Fruit fly (Drosophila melanogaster) whole organism, embryonic: Measurements from ENCODE around the gene zld.
A peak's percentile ranks its signal among the peaks of the same experiment; 100 is the strongest.

Source experiments
- CG11560 ChIP-seq: fragments of 200-800 bp; sonication (Bioruptor generic); IDR thresholded peaks from 3 replicates; pipeline ENCODE4 v1.3.6; 2022; ENCODE audit warnings: missing biosample characterization, missing genetic modification characterization
- CG12659 ChIP-seq: fragments of 200-800 bp; sonication (Bioruptor generic); optimal IDR thresholded peaks from 3 replicates; lab custom pipeline; 2017; ENCODE audit warnings: mild to moderate bottlenecking, missing biosample characterization, missing genetic modification reagents, missing genetic modification characterization
- CG12769 ChIP-seq: fragments of 200-800 bp; sonication (Bioruptor generic); optimal IDR thresholded peaks from 2 replicates; lab custom pipeline; 2019; ENCODE audit warnings: missing biosample characterization, mild to moderate bottlenecking, missing genetic modification characterization, moderate library complexity
- CG12942 ChIP-seq: fragments of 200-800 bp; sonication (Bioruptor generic); optimal IDR thresholded peaks from 3 replicates; lab custom pipeline; 2016; ENCODE audit warnings: missing biosample characterization, missing genetic modification characterization
- CG15696 ChIP-seq: fragments of 200-800 bp; sonication (Bioruptor generic); optimal IDR thresholded peaks from 2 replicates; lab custom pipeline; 2019; ENCODE audit warnings: missing biosample characterization, mild to moderate bottlenecking, missing genetic modification characterization, moderate library complexity
- CG16779 ChIP-seq: fragments of 200-800 bp; sonication (Bioruptor generic); IDR thresholded peaks from 2 replicates; pipeline ENCODE4 v1.3.6; 2022; ENCODE audit warnings: missing biosample characterization, missing genetic modification characterization
- CG2129 ChIP-seq: fragments of 200-800 bp; sonication (Bioruptor generic); IDR thresholded peaks from 2 replicates; pipeline ENCODE4 v1.3.6; 2022; ENCODE audit warnings: missing biosample characterization, missing genetic modification characterization; ENCODE audit not compliant: partially characterized antibody
- CG2712 ChIP-seq: fragments of 200-800 bp; optimal IDR thresholded peaks from 3 replicates; lab custom pipeline; 2019; ENCODE audit warnings: missing biosample characterization, mild to moderate bottlenecking, missing genetic modification characterization, moderate library complexity
- CG34376 ChIP-seq: fragments of 200-800 bp; sonication (Bioruptor generic); optimal IDR thresholded peaks from 2 replicates; lab custom pipeline; 2018; ENCODE audit warnings: missing biosample characterization, mild to moderate bottlenecking, missing genetic modification characterization
- CG3838 ChIP-seq: fragments of 200-800 bp; sonication (Bioruptor generic); optimal IDR thresholded peaks from 3 replicates; lab custom pipeline; 2016; ENCODE audit warnings: missing biosample characterization, missing genetic modification characterization
- CG4328 ChIP-seq: fragments of 200-800 bp; sonication (Bioruptor generic); optimal IDR thresholded peaks from 3 replicates; lab custom pipeline; 2017; ENCODE audit warnings: missing biosample characterization, missing genetic modification reagents, missing genetic modification characterization
- CG5180 ChIP-seq: fragments of 200-800 bp; sonication (Bioruptor generic); optimal IDR thresholded peaks from 3 replicates; lab custom pipeline; 2017; ENCODE audit warnings: missing biosample characterization, missing genetic modification characterization, mild to moderate bottlenecking, moderate library complexity, missing genetic modification reagents
- CG6791 ChIP-seq: fragments of 200-800 bp; sonication (Bioruptor generic); IDR thresholded peaks from 3 replicates; pipeline ENCODE4 v1.3.6; 2022; ENCODE audit warnings: missing biosample characterization, missing genetic modification characterization; ENCODE audit not compliant: partially characterized antibody
- CG7745 ChIP-seq: fragments of 200-800 bp; sonication (Bioruptor generic); optimal IDR thresholded peaks from 2 replicates; lab custom pipeline; 2018; ENCODE audit warnings: missing biosample characterization, mild to moderate bottlenecking, missing genetic modification characterization, moderate library complexity
- D ChIP-seq, 2 experiments: fragments of 200-800 bp in 1 of 2; fragments of >200 bp in 1 of 2; sonication (Bioruptor generic) in 1 of 2; optimal IDR thresholded peaks; 2 replicates in 1 of 2; 3 replicates in 1 of 2; lab custom pipeline; 2017; ENCODE audit warnings: mild to moderate bottlenecking in 1 of 2, missing biosample characterization in 1 of 2, missing genetic modification characterization in 1 of 2, missing genetic modification reagents in 1 of 2
- Dll ChIP-seq: fragments of 200-800 bp; sonication (Bioruptor generic); IDR thresholded peaks from 4 replicates; pipeline ENCODE4 v1.3.6; 2022; ENCODE audit warnings: missing biosample characterization, missing genetic modification characterization; ENCODE audit not compliant: partially characterized antibody
- ERR ChIP-seq: fragments of 200-800 bp; sonication (Bioruptor generic); optimal IDR thresholded peaks from 2 replicates; lab custom pipeline; 2016; ENCODE audit warnings: missing biosample characterization, missing genetic modification characterization
- Eip74EF ChIP-seq, 2 experiments: fragments of 200-800 bp in 1 of 2; fragments of >200 bp in 1 of 2; sonication (Bioruptor generic) in 1 of 2; optimal IDR thresholded peaks; 2 replicates each; lab custom pipeline; 2017 to 2019; ENCODE audit warnings: missing biosample characterization in 2 of 2, missing genetic modification characterization in 2 of 2, mild to moderate bottlenecking in 1 of 2, moderate library complexity in 1 of 2
- Fer2 ChIP-seq: fragments of 200-800 bp; sonication (Bioruptor generic); optimal IDR thresholded peaks from 2 replicates; lab custom pipeline; 2018; ENCODE audit warnings: missing biosample characterization, mild to moderate bottlenecking, missing genetic modification characterization, moderate library complexity
- Hand ChIP-seq: fragments of 200-800 bp; sonication (Bioruptor generic); optimal IDR thresholded peaks from 2 replicates; lab custom pipeline; 2017; ENCODE audit warnings: mild to moderate bottlenecking, missing biosample characterization, missing genetic modification reagents, missing genetic modification characterization
- Med ChIP-seq: fragments of 200-800 bp; sonication (Bioruptor generic); peaks from one replicate; lab custom pipeline; 2016; ENCODE audit warnings: missing biosample characterization, missing genetic modification characterization, mild to moderate bottlenecking, inconsistent platforms, moderate library complexity
- NFAT ChIP-seq: fragments of 200-800 bp; sonication (Bioruptor generic); IDR thresholded peaks from 2 replicates; pipeline ENCODE4 v1.3.6; 2022; ENCODE audit warnings: missing biosample characterization, missing genetic modification characterization
- Pdp1 ChIP-seq, 2 experiments: fragments of 200-800 bp; sonication (Bioruptor generic); optimal IDR thresholded peaks; 3 replicates each; lab custom pipeline; 2016; ENCODE audit warnings: missing biosample characterization in 2 of 2, missing genetic modification characterization in 2 of 2, mild to moderate bottlenecking in 1 of 2, moderate library complexity in 1 of 2
- Sox100B ChIP-seq: fragments of 200-800 bp; sonication (Bioruptor generic); optimal IDR thresholded peaks from 3 replicates; lab custom pipeline; 2018; ENCODE audit warnings: missing biosample characterization, mild to moderate bottlenecking, missing genetic modification characterization
- Spps ChIP-seq: fragments of 200-800 bp; sonication (Bioruptor generic); optimal IDR thresholded peaks from 2 replicates; lab custom pipeline; 2018; ENCODE audit warnings: missing biosample characterization, mild to moderate bottlenecking, missing genetic modification characterization
- Trl ChIP-seq, 3 experiments: fragments of >200 bp in 2 of 3; fragments of 200-800 bp in 1 of 3; sonication (Bioruptor generic) in 1 of 3; optimal IDR thresholded peaks; 2 replicates in 1 of 3; 3 replicates in 2 of 3; lab custom pipeline; 2016 to 2017; ENCODE audit warnings: missing biosample characterization in 1 of 3, missing genetic modification characterization in 1 of 3
- Vsx1 ChIP-seq: fragments of 200-800 bp; sonication (Bioruptor generic); optimal IDR thresholded peaks from 2 replicates; lab custom pipeline; 2017; ENCODE audit warnings: missing biosample characterization, mild to moderate bottlenecking, missing genetic modification characterization, missing genetic modification reagents
- bcd ChIP-seq: fragments of 200-800 bp; sonication (Bioruptor generic); optimal IDR thresholded peaks from 2 replicates; lab custom pipeline; 2017; ENCODE audit warnings: missing biosample characterization, mild to moderate bottlenecking, missing genetic modification characterization
- fu2 ChIP-seq: fragments of 200-800 bp; sonication (Bioruptor generic); optimal IDR thresholded peaks from 2 replicates; lab custom pipeline; 2016; ENCODE audit warnings: missing biosample characterization, missing genetic modification characterization
- grn ChIP-seq: fragments of 200-800 bp; sonication (Bioruptor generic); optimal IDR thresholded peaks from 3 replicates; lab custom pipeline; 2017; ENCODE audit warnings: missing biosample characterization, missing genetic modification characterization
- jumu ChIP-seq: fragments of 200-800 bp; sonication (Bioruptor generic); optimal IDR thresholded peaks from 3 replicates; lab custom pipeline; 2016; ENCODE audit warnings: missing biosample characterization, missing genetic modification characterization
- kni ChIP-seq: fragments of 200-800 bp; sonication (Bioruptor generic); optimal IDR thresholded peaks from 3 replicates; lab custom pipeline; 2017; ENCODE audit warnings: mild to moderate bottlenecking, missing biosample characterization, missing genetic modification reagents, missing genetic modification characterization
- lab ChIP-seq: fragments of 200-800 bp; sonication (Bioruptor generic); optimal IDR thresholded peaks from 3 replicates; lab custom pipeline; 2017; ENCODE audit warnings: missing biosample characterization, missing genetic modification characterization, mild to moderate bottlenecking, moderate library complexity, missing genetic modification reagents
- salm ChIP-seq: fragments of 200-800 bp; sonication (Bioruptor generic); optimal IDR thresholded peaks from 2 replicates; lab custom pipeline; 2018; ENCODE audit warnings: missing biosample characterization, mild to moderate bottlenecking, missing genetic modification characterization
- sd ChIP-seq: fragments of 200-800 bp; sonication (Bioruptor generic); optimal IDR thresholded peaks from 3 replicates; lab custom pipeline; 2018; ENCODE audit warnings: missing biosample characterization, mild to moderate bottlenecking, missing genetic modification characterization, moderate library complexity
- so ChIP-seq: fragments of 200-800 bp; sonication (Bioruptor generic); IDR thresholded peaks from 3 replicates; pipeline ENCODE4 v1.3.6; 2022; ENCODE audit warnings: missing biosample characterization, missing genetic modification characterization
- ssp ChIP-seq: fragments of 200-800 bp; sonication (Bioruptor generic); IDR thresholded peaks from 2 replicates; pipeline ENCODE4 v1.3.6; 2022; ENCODE audit warnings: missing biosample characterization, missing genetic modification characterization
- sug ChIP-seq: fragments of 200-800 bp; optimal IDR thresholded peaks from 2 replicates; lab custom pipeline; 2019; ENCODE audit warnings: missing biosample characterization, mild to moderate bottlenecking, missing genetic modification characterization, moderate library complexity
- tap ChIP-seq: fragments of 200-800 bp; optimal IDR thresholded peaks from 3 replicates; lab custom pipeline; 2019; ENCODE audit warnings: missing biosample characterization, mild to moderate bottlenecking, missing genetic modification characterization, moderate library complexity
- tll ChIP-seq, 2 experiments: fragments of 200-800 bp in 1 of 2; fragments of >200 bp in 1 of 2; sonication (Bioruptor generic) in 1 of 2; optimal IDR thresholded peaks; 2 replicates each; lab custom pipeline; 2017 to 2019; ENCODE audit warnings: missing biosample characterization in 2 of 2, missing genetic modification characterization in 2 of 2, mild to moderate bottlenecking in 1 of 2, moderate library complexity in 1 of 2
- toy ChIP-seq: fragments of 200-800 bp; sonication (Bioruptor generic); IDR thresholded peaks from 2 replicates; pipeline ENCODE4 v1.3.6; 2022; ENCODE audit warnings: missing biosample characterization, missing genetic modification characterization
- zf30C ChIP-seq: fragments of 200-800 bp; sonication (Bioruptor generic); optimal IDR thresholded peaks from 3 replicates; lab custom pipeline; 2018; ENCODE audit warnings: missing biosample characterization, mild to moderate bottlenecking, missing genetic modification characterization

Gene zld

dm6 chrX:19754152-19754579 is 29.2 kb downstream of the zld start (continued):
- TF ChIP-seq tap (tag; lab: Kevin White, UChicago), result no peak
- no peak for TF ChIP-seq CG3838 (GFP tag; lab: Kevin White, UChicago)
- TF ChIP-seq Fer2, result no peak
- peak; percentile 28 for TF ChIP-seq lab (GFP tag; lab: Kevin White, UChicago)
- TF ChIP-seq zf30C (GFP tag; lab: Kevin White, UChicago), result no peak
- no peak for TF ChIP-seq Vsx1 (GFP tag; lab: Kevin White, UChicago)
- no peak for TF ChIP-seq ERR (GFP tag; lab: Kevin White, UChicago)
- no peak for TF ChIP-seq CG6791 (GFP tag; lab: Robert Waterston, UW)
- no peak for TF ChIP-seq CG2129 (GFP tag; lab: Robert Waterston, UW)
- TF ChIP-seq Dll, result no peak; the same call in 3 of the 4 replicates
- TF ChIP-seq Sox100B (GFP tag; lab: Kevin White, UChicago), result no peak
- peak; percentile 36 for TF ChIP-seq sd (tag; lab: Kevin White, UChicago)
- TF ChIP-seq fu2 (GFP tag; lab: Kevin White, UChicago), result no peak
- peak; percentile 80 for TF ChIP-seq Med
- TF ChIP-seq Trl (optimal IDR thresholded peaks at IDR 0.05; lab: Kevin White, UChicago), result peak; percentile 34 to 47
- TF ChIP-seq Trl (GFP tag; optimal IDR thresholded peaks at IDR 0.05; lab: Kevin White, UChicago), result no peak
- TF ChIP-seq D (optimal IDR thresholded peaks at IDR 0.05; lab: Kevin White, UChicago), result no peak
- TF ChIP-seq D (GFP tag; optimal IDR thresholded peaks at IDR 0.05; lab: Kevin White, UChicago), result no peak
- TF ChIP-seq CG12769 (tag; lab: Kevin White, UChicago), result no peak
- no peak for TF ChIP-seq Eip74EF (GFP tag; optimal IDR thresholded peaks at IDR 0.05; lab: Kevin White, UChicago)
- no peak for TF ChIP-seq jumu (GFP tag; lab: Kevin White, UChicago)
- no peak for TF ChIP-seq CG15696 (tag; lab: Kevin White, UChicago)
- no peak for TF ChIP-seq so (GFP tag; lab: Robert Waterston, UW)
- TF ChIP-seq ssp (GFP tag; lab: Robert Waterston, UW), result no peak
- TF ChIP-seq salm, result no peak
- TF ChIP-seq CG16779 (GFP tag; lab: Robert Waterston, UW), result no peak
- peak in 1 of 2 experiments; percentile 25 for TF ChIP-seq tll (GFP tag; optimal IDR thresholded peaks at IDR 0.05; lab: Kevin White, UChicago)
- no peak for TF ChIP-seq Spps (tag; lab: Kevin White, UChicago)
- TF ChIP-seq CG12942 (GFP tag; lab: Kevin White, UChicago), result no peak
- no peak for TF ChIP-seq CG12659 (GFP tag; lab: Kevin White, UChicago)
- peak; percentile 99 for TF ChIP-seq grn (GFP tag; lab: Kevin White, UChicago)
- TF ChIP-seq CG34376 (GFP tag; lab: Kevin White, UChicago), result peak; percentile 63
- TF ChIP-seq CG4328 (GFP tag; lab: Kevin White, UChicago), result no peak
- no peak for TF ChIP-seq CG5180 (GFP tag; lab: Kevin White, UChicago)
- no peak for TF ChIP-seq NFAT (GFP tag; lab: Robert Waterston, UW)
- peak; percentile 74 for TF ChIP-seq sug
- TF ChIP-seq CG2712 (tag; lab: Kevin White, UChicago), result no peak
- TF ChIP-seq bcd, result no peak
- no peak for TF ChIP-seq CG11560 (tag; lab: Robert Waterston, UW)
- TF ChIP-seq, all 482 proteins: peak for 22

- TF ChIP-seq CG12769 (tag; lab: Kevin White, UChicago) (peak; percentile 73), Hand (GFP tag; lab: Kevin White, UChicago) (no peak), CG7745 (tag; lab: Kevin White, UChicago) (no peak), Pdp1 (GFP tag; optimal IDR thresholded peaks at IDR 0.05; lab: Kevin White, UChicago) (peak in 1 of 2 experiments; percentile 97), toy (GFP tag; lab: Robert Waterston, UW) (0 out of 2 replicates have a peak, but pooled peaks have one; percentile 7), kni (GFP tag; lab: Kevin White, UChicago) (peak; percentile 43)
Measured at dm6 chrX:19753710-19754109, 29.6 kb downstream of the zld start.
